Fruit fly (Drosophila melanogaster): ENCODE measurements around the gene CG5614.

The CG5614 gene

dm6 chr3R:15825521-15825920 lies 45.9 kb downstream of the CG5614 start, which contains the start of gene CG4576 (continued):
- TF ChIP-seq BEAF-32 (GFP tag; optimal IDR thresholded peaks at IDR 0.05) (no peak), CG31365 (tag; optimal IDR thresholded peaks at IDR 0.05) (no peak), Eip74EF (GFP tag; optimal IDR thresholded peaks at IDR 0.05) (no peak), CG8281 (tag; optimal IDR thresholded peaks at IDR 0.05) (no peak), chm (GFP tag; IDR thresholded peaks at IDR 0.05) (0 out of 2 replicates have a peak, but pooled peaks have one; percentile 35), gfzf (GFP tag; optimal IDR thresholded peaks at IDR 0.05) (no peak), CG4282 (GFP tag; optimal IDR thresholded peaks at IDR 0.05) (no peak), Jarid2 (GFP tag; optimal IDR thresholded peaks at IDR 0.05) (peak; percentile 12), sens (GFP tag) (peak; percentile 35), sc (optimal IDR thresholded peaks at IDR 0.05) (no peak), sc (GFP tag; optimal IDR thresholded peaks at IDR 0.05) (no peak), ash1 (GFP tag; optimal IDR thresholded peaks at IDR 0.05) (no peak), CG5245 (GFP tag; optimal IDR thresholded peaks at IDR 0.05) (no peak), chinmo (GFP tag; IDR thresholded peaks at IDR 0.05; ENCODE audit: partially characterized antibody) (0 out of 4 replicates have a peak, but pooled peaks have one; percentile 7), CG7357 (GFP tag; IDR thresholded peaks at IDR 0.05) (no peak), bsh (GFP tag; optimal IDR thresholded peaks at IDR 0.05) (no peak), eve (GFP tag; optimal IDR thresholded peaks at IDR 0.05) (no peak), otp (GFP tag; IDR thresholded peaks at IDR 0.05) (no peak), CG13775 (GFP tag; optimal IDR thresholded peaks at IDR 0.05) (no peak), CG34376 (GFP tag; optimal IDR thresholded peaks at IDR 0.05) (no peak), gcm2 (GFP tag; optimal IDR thresholded peaks at IDR 0.05) (no peak)

- TF ChIP-seq CG3838 (GFP tag; optimal IDR thresholded peaks at IDR 0.05) = no peak
- TF ChIP-seq peb (GFP tag; IDR thresholded peaks at IDR 0.05) = no peak
- no peak for TF ChIP-seq Fer2 (tag; optimal IDR thresholded peaks at IDR 0.05)
- TF ChIP-seq CG30403 (GFP tag; optimal IDR thresholded peaks at IDR 0.05) = no peak
- no peak for TF ChIP-seq CG13775 (GFP tag; optimal IDR thresholded peaks at IDR 0.05)
- no peak for TF ChIP-seq Abd-B (GFP tag; optimal IDR thresholded peaks at IDR 0.05)
- no peak for TF ChIP-seq CG4730 (GFP tag; IDR thresholded peaks at IDR 0.05)
- TF ChIP-seq CG8089 (GFP tag; optimal IDR thresholded peaks at IDR 0.05) = no peak
- no peak for TF ChIP-seq z (GFP tag; IDR thresholded peaks at IDR 0.05)
- no peak for TF ChIP-seq Asciz (GFP tag; optimal IDR thresholded peaks at IDR 0.05)
- TF ChIP-seq wek (GFP tag; optimal IDR thresholded peaks at IDR 0.05) = no peak
- no peak for TF ChIP-seq CG14050 (GFP tag; IDR thresholded peaks at IDR 0.05)
- TF ChIP-seq dan (GFP tag; IDR thresholded peaks at IDR 0.05) = no peak
- peak; percentile 18; the same call in 1 of the 3 replicates for TF ChIP-seq CG7357 (GFP tag; IDR thresholded peaks at IDR 0.05)
- TF ChIP-seq Dip3 (GFP tag; optimal IDR thresholded peaks at IDR 0.05) = no peak
- no peak for TF ChIP-seq YL-1 (GFP tag; optimal IDR thresholded peaks at IDR 0.05)
- no peak for TF ChIP-seq Atf3 (GFP tag; optimal IDR thresholded peaks at IDR 0.05)
- no peak for TF ChIP-seq MTF-1 (GFP tag; optimal IDR thresholded peaks at IDR 0.05; ENCODE audit: borderline replicate concordance)
- no peak for TF ChIP-seq CG8924 (tag; optimal IDR thresholded peaks at IDR 0.05)
- TF ChIP-seq Gsc (GFP tag; IDR thresholded peaks at IDR 0.05) = no peak
- TF ChIP-seq CG3995 (GFP tag; optimal IDR thresholded peaks at IDR 0.05) = no peak
- peak; percentile 45; the same call in 1 of the 3 replicates for TF ChIP-seq dysf (GFP tag; IDR thresholded peaks at IDR 0.05)
- TF ChIP-seq croc (GFP tag; conservative IDR thresholded peaks at IDR 0.05) = no peak
- TF ChIP-seq Kr (GFP tag; optimal IDR thresholded peaks at IDR 0.05) = no peak
- no peak for TF ChIP-seq ATbp (GFP tag; optimal IDR thresholded peaks at IDR 0.05)
- no peak for TF ChIP-seq schlank (tag; optimal IDR thresholded peaks at IDR 0.05)
- peak; percentile 27 for TF ChIP-seq phol (tag; optimal IDR thresholded peaks at IDR 0.05)
- TF ChIP-seq org-1 (GFP tag; optimal IDR thresholded peaks at IDR 0.05) = no peak
- no peak for TF ChIP-seq Nf-YB (GFP tag; optimal IDR thresholded peaks at IDR 0.05)
- no peak for TF ChIP-seq CG11456 (GFP tag; IDR thresholded peaks at IDR 0.05)
- TF ChIP-seq CG11695 (GFP tag; IDR thresholded peaks at IDR 0.05) = no peak
- TF ChIP-seq gro (GFP tag; optimal IDR thresholded peaks at IDR 0.05) = no peak
- TF ChIP-seq sc (optimal IDR thresholded peaks at IDR 0.05) = no peak
- no peak for TF ChIP-seq sc (GFP tag; optimal IDR thresholded peaks at IDR 0.05)
Observed at dm6 chr3R:15827559-15827958, 48.0 kb downstream of the CG5614 start.

All from whole organism, embryonic.